Worm (Caenorhabditis elegans) whole organism, L4 larva: ENCODE results near the gene srh-292.

Experiments used
- F10B5.3 ChIP-seq: sonication (generic microtip); optimal IDR thresholded peaks from 2 replicates; lab custom pipeline; 2016; ENCODE audit warnings: mild to moderate bottlenecking, missing genetic modification characterization, missing compliant biosample characterization
- Y75B8A.6 ChIP-seq: fragments of 200-800 bp; sonication (Bioruptor generic); IDR thresholded peaks from 2 replicates; pipeline ENCODE4 v1.3.6; 2022; ENCODE audit warnings: missing genetic modification reagents, missing genetic modification characterization, missing compliant biosample characterization
- ZK337.2 ChIP-seq: fragments of 200-800 bp; sonication (Bioruptor generic); IDR thresholded peaks from 2 replicates; pipeline ENCODE4 v1.3.6; 2022; ENCODE audit warnings: missing genetic modification reagents, missing genetic modification characterization, missing compliant biosample characterization
- ZK546.5 ChIP-seq, 2 experiments: sonication (generic microtip); optimal IDR thresholded peaks; 2 replicates each; lab custom pipeline; 2017; ENCODE audit warnings: missing biosample characterization in 2 of 2, missing genetic modification characterization in 2 of 2
- aha-1 ChIP-seq: fragments of 150-350 bp; peaks from one replicate; lab custom pipeline; 2014; ENCODE audit warnings: missing biosample characterization, missing genetic modification characterization
- ama-1 ChIP-seq: fragments of 150-350 bp; optimal IDR thresholded peaks from 2 replicates; lab custom pipeline; 2014; ENCODE audit warnings: inconsistent platforms, mixed read lengths
- attf-4 ChIP-seq: sonication (generic microtip); optimal IDR thresholded peaks from 3 replicates; lab custom pipeline; 2017; ENCODE audit warnings: missing biosample characterization, missing genetic modification characterization
- ceh-20 ChIP-seq: fragments of 200-800 bp; sonication (Bioruptor generic); IDR thresholded peaks from 2 replicates; pipeline ENCODE4 v1.3.6; 2022; ENCODE audit warnings: missing genetic modification reagents, missing genetic modification characterization, missing compliant biosample characterization
- ceh-44 ChIP-seq: fragments of 200-800 bp; sonication (Bioruptor generic); IDR thresholded peaks from 2 replicates; pipeline ENCODE4 v1.3.6; 2022; ENCODE audit warnings: missing genetic modification reagents, missing genetic modification characterization, missing compliant biosample characterization
- daf-16 ChIP-seq, 3 experiments: sonication (generic microtip); optimal IDR thresholded peaks; 2 replicates each; lab custom pipeline; 2016 to 2017; ENCODE audit warnings: missing genetic modification characterization in 3 of 3, missing genetic modification reagents in 3 of 3, mild to moderate bottlenecking in 2 of 3, missing compliant biosample characterization in 2 of 3, missing biosample characterization in 1 of 3, moderate library complexity in 1 of 3
- dmd-6 ChIP-seq: fragments of 200-800 bp; sonication (Bioruptor generic); IDR thresholded peaks from 2 replicates; pipeline ENCODE4 v1.3.6; 2022; ENCODE audit warnings: missing genetic modification reagents, missing genetic modification characterization, missing compliant biosample characterization
- dve-1 ChIP-seq: sonication (generic microtip); optimal IDR thresholded peaks from 2 replicates; lab custom pipeline; 2017; ENCODE audit warnings: antibody characterized with exemption, mild to moderate bottlenecking, missing genetic modification characterization, missing compliant biosample characterization; ENCODE audit not compliant: insufficient read depth
- fkh-10 ChIP-seq: fragments of 150-350 bp; optimal IDR thresholded peaks from 2 replicates; lab custom pipeline; 2014; ENCODE audit warnings: missing biosample characterization, missing genetic modification reagents, missing genetic modification characterization
- hlh-30 ChIP-seq: sonication (generic microtip); optimal IDR thresholded peaks from 2 replicates; lab custom pipeline; 2017; ENCODE audit warnings: antibody characterized with exemption, mild to moderate bottlenecking, missing genetic modification characterization, missing compliant biosample characterization; ENCODE audit not compliant: insufficient read depth
- lim-7 ChIP-seq: fragments of 200-800 bp; sonication (Bioruptor generic); IDR thresholded peaks from 2 replicates; pipeline ENCODE4 v1.3.6; 2022; ENCODE audit warnings: missing genetic modification characterization, missing compliant biosample characterization
- lin-29 ChIP-seq: fragments of 200-800 bp; sonication (Bioruptor generic); IDR thresholded peaks from 2 replicates; pipeline ENCODE4 v1.3.6; 2022; ENCODE audit warnings: missing genetic modification reagents, missing genetic modification characterization, missing compliant biosample characterization
- lin-38 ChIP-seq: fragments of 200-800 bp; sonication (Bioruptor generic); IDR thresholded peaks from 2 replicates; pipeline ENCODE4 v1.3.6; 2022; ENCODE audit warnings: missing genetic modification reagents, missing genetic modification characterization, missing compliant biosample characterization
- madf-9 ChIP-seq: fragments of 200-800 bp; sonication (Bioruptor generic); conservative IDR thresholded peaks from 2 replicates; pipeline ENCODE4 v1.3.6; 2022; ENCODE audit warnings: missing genetic modification reagents, missing genetic modification characterization, missing compliant biosample characterization
- mep-1 ChIP-seq: fragments of 150-350 bp; sonication (generic microtip); optimal IDR thresholded peaks from 3 replicates; lab custom pipeline; 2014; ENCODE audit warnings: missing biosample characterization, missing genetic modification characterization
- mxl-3 ChIP-seq: fragments of 200-800 bp; sonication (Bioruptor generic); optimal IDR thresholded peaks from 2 replicates; lab custom pipeline; 2018; ENCODE audit warnings: mild to moderate bottlenecking, missing genetic modification characterization, missing compliant biosample characterization
- nhr-10 ChIP-seq: fragments of 150-350 bp; optimal IDR thresholded peaks from 2 replicates; lab custom pipeline; 2014; ENCODE audit warnings: missing biosample characterization, missing genetic modification characterization
- nhr-102 ChIP-seq: sonication (generic microtip); optimal IDR thresholded peaks from 2 replicates; lab custom pipeline; 2016; ENCODE audit warnings: mild to moderate bottlenecking, missing genetic modification characterization, moderate library complexity, missing compliant biosample characterization
- nhr-28 ChIP-seq: fragments of 150-350 bp; optimal IDR thresholded peaks from 2 replicates; lab custom pipeline; 2014; ENCODE audit warnings: missing biosample characterization, missing genetic modification characterization
- nhr-42 ChIP-seq: fragments of 200-800 bp; sonication (Bioruptor generic); IDR thresholded peaks from 2 replicates; pipeline ENCODE4 v1.3.6; 2022; ENCODE audit warnings: missing genetic modification characterization, missing compliant biosample characterization
- php-3 ChIP-seq: fragments of 200-800 bp; sonication (Bioruptor generic); IDR thresholded peaks from 2 replicates; pipeline ENCODE4 v1.3.6; 2022; ENCODE audit warnings: missing genetic modification reagents, missing genetic modification characterization, missing compliant biosample characterization
- pqm-1 ChIP-seq: sonication (generic microtip); optimal IDR thresholded peaks from 2 replicates; lab custom pipeline; 2017; ENCODE audit warnings: missing biosample characterization, missing genetic modification characterization
- rbr-2 ChIP-seq: sonication (generic microtip); optimal IDR thresholded peaks from 2 replicates; lab custom pipeline; 2016; ENCODE audit warnings: missing genotype, missing genetic modification characterization, missing compliant biosample characterization
- sdz-12 ChIP-seq: fragments of 200-800 bp; sonication (Bioruptor generic); optimal IDR thresholded peaks from 2 replicates; lab custom pipeline; 2018; ENCODE audit warnings: mild to moderate bottlenecking, missing genetic modification characterization, missing compliant biosample characterization
- unc-39 ChIP-seq: sonication (generic microtip); optimal IDR thresholded peaks from 2 replicates; lab custom pipeline; 2017; ENCODE audit warnings: missing biosample characterization, missing genetic modification characterization
- unc-62 ChIP-seq, 3 experiments: fragments of 150-350 bp in 1 of 3; sonication (generic microtip); optimal IDR thresholded peaks in 2 of 3; peaks in 1 of 3; 1 replicate in 1 of 3; 2 replicates in 2 of 3; lab custom pipeline; 2014 to 2017; ENCODE audit warnings: missing biosample characterization in 3 of 3, missing genetic modification characterization in 3 of 3, missing genetic modification reagents in 3 of 3, missing genotype in 1 of 3
- zfp-3 ChIP-seq: fragments of 200-800 bp; sonication (Bioruptor generic); conservative IDR thresholded peaks from 2 replicates; pipeline ENCODE4 v1.3.6; 2022; ENCODE audit warnings: missing genetic modification reagents, missing genetic modification characterization, missing compliant biosample characterization
- ztf-11 ChIP-seq: fragments of 150-350 bp; optimal IDR thresholded peaks from 2 replicates; lab custom pipeline; 2014; ENCODE audit warnings: missing biosample characterization, missing genetic modification characterization

srh-292 gene

ce11 chrV:17780285-17780684 lies 22.3 kb upstream of the srh-292 start:
- TF ChIP-seq ceh-20 (GFP tag; lab: Robert Waterston, UW) (no peak), pqm-1 (peak; percentile 53), dmd-6 (GFP tag; lab: Robert Waterston, UW) (peak; percentile 20; the same call in 1 of the 2 replicates), ama-1 (no peak), lin-38 (GFP tag; lab: Robert Waterston, UW) (no peak), unc-62 (GFP tag; optimal IDR thresholded peaks at IDR 0.05 in 1 of 2; lab: Kevin White, UChicago) (peak in 1 of 2 experiments; percentile 30), unc-62 (tag; optimal IDR thresholded peaks at IDR 0.05; lab: Kevin White, UChicago) (no peak), hlh-30 (peak; percentile 63), Y75B8A.6 (GFP tag; lab: Robert Waterston, UW) (no peak), aha-1 (tag; lab: Kevin White, UChicago) (peak; percentile 13), unc-39 (tag; lab: Kevin White, UChicago) (no peak), ZK546.5 (tag; optimal IDR thresholded peaks at IDR 0.05; lab: Kevin White, UChicago) (no peak), dve-1 (tag; lab: Kevin White, UChicago) (peak; percentile 47), nhr-28 (peak; percentile 69), daf-16 (GFP tag; optimal IDR thresholded peaks at IDR 0.05; lab: Kevin White, UChicago) (no peak), daf-16 (tag; optimal IDR thresholded peaks at IDR 0.05; lab: Kevin White, UChicago) (peak; percentile 21), php-3 (GFP tag; lab: Robert Waterston, UW) (peak; percentile 49; the same call in 1 of the 2 replicates), mep-1 (peak; percentile 22)

ce11 chrV:17783542-17783941 lies 19.0 kb upstream of the srh-292 start, which contains the start of gene srab-12:
TSS of gene srab-12 (minus strand) at chrV:17783642.
- TF ChIP-seq nhr-10 (tag; lab: Kevin White, UChicago) = no peak
- TF ChIP-seq mep-1 = no peak
- no peak for TF ChIP-seq attf-4 (tag; lab: Kevin White, UChicago)
- no peak for TF ChIP-seq rbr-2 (tag; lab: Kevin White, UChicago)

- peak in 1 of 2 experiments; percentile 90 for TF ChIP-seq unc-62 (GFP tag; optimal IDR thresholded peaks at IDR 0.05 in 1 of 2; lab: Kevin White, UChicago)
- TF ChIP-seq unc-62 (tag; optimal IDR thresholded peaks at IDR 0.05; lab: Kevin White, UChicago) = no peak
- TF ChIP-seq F10B5.3 = no peak
Observed at ce11 chrV:17784363-17784762, 18.2 kb upstream of the srh-292 start.

- TF ChIP-seq unc-62 (GFP tag; optimal IDR thresholded peaks at IDR 0.05 in 1 of 2; lab: Kevin White, UChicago) (peak in 1 of 2 experiments; percentile 20), unc-62 (tag; optimal IDR thresholded peaks at IDR 0.05; lab: Kevin White, UChicago) (no peak), aha-1 (tag; lab: Kevin White, UChicago) (peak; percentile 64), rbr-2 (tag; lab: Kevin White, UChicago) (no peak)
Observed at ce11 chrV:17790191-17790590, 12.4 kb upstream of the srh-292 start, which contains the start of gene srh-290. TSS of gene srh-290 (plus strand) at chrV:17790491.

ce11 chrV:17793986-17794385 lies 8.6 kb upstream of the srh-292 start, which contains the start of gene srh-289:
TSS of gene srh-289 (minus strand) at chrV:17794086.
- TF ChIP-seq Y75B8A.6 (GFP tag; lab: Robert Waterston, UW) = no peak

- TF ChIP-seq ztf-11 (tag; lab: Kevin White, UChicago) (no peak), mxl-3 (GFP tag; lab: Kevin White, UChicago) (no peak), sdz-12 (GFP tag; lab: Kevin White, UChicago) (no peak), madf-9 (GFP tag; lab: Robert Waterston, UW) (no peak), fkh-10 (GFP tag; lab: Kevin White, UChicago) (no peak), aha-1 (tag; lab: Kevin White, UChicago) (no peak), nhr-28 (no peak), ceh-44 (GFP tag; lab: Robert Waterston, UW) (no peak), zfp-3 (GFP tag; lab: Robert Waterston, UW) (no peak), lim-7 (no peak), nhr-42 (GFP tag; lab: Robert Waterston, UW) (no peak), dve-1 (tag; lab: Kevin White, UChicago) (no peak), ZK337.2 (GFP tag; lab: Robert Waterston, UW) (no peak), lin-29 (GFP tag; lab: Robert Waterston, UW) (no peak), nhr-102 (tag; lab: Kevin White, UChicago) (no peak)
Observed at ce11 chrV:17795655-17796054, 6.9 kb upstream of the srh-292 start, which contains the start of gene srh-288. TSS of gene srh-288 (minus strand) at chrV:17795755.
